Worm (Caenorhabditis elegans) whole organism, L4/young adult: Measurements from ENCODE around the gene srx-110.

Source experiments
- W03F9.2 ChIP-seq: fragments of 150-350 bp; optimal IDR thresholded peaks from 2 replicates; lab custom pipeline; 2014; ENCODE audit warnings: missing biosample characterization, missing genetic modification characterization
- dao-5 ChIP-seq: sonication (generic microtip); optimal IDR thresholded peaks from 2 replicates; lab custom pipeline; 2016; ENCODE audit warnings: missing genotype, missing genetic modification characterization, moderate library complexity, missing compliant biosample characterization
- him-1 ChIP-seq: sonication (generic microtip); optimal IDR thresholded peaks from 2 replicates; lab custom pipeline; 2016; ENCODE audit warnings: missing genotype, missing genetic modification reagents, missing genetic modification characterization, missing compliant biosample characterization

srx-110 gene

ce11 chrII:3731723-3732122, 22.4 kb downstream of the srx-110 start, which contains the start of the genes sdz-12 and bath-31:
Gene sdz-12 (minus strand): TSS chrII:3731823.
Gene bath-31 (plus strand): TSS chrII:3731973.
- TF ChIP-seq W03F9.2 (tag; lab: Kevin White, UChicago) (no peak), him-1 (tag; lab: Kevin White, UChicago) (no peak), dao-5 (no peak)

ce11 chrII:3736893-3737375, 27.6 kb downstream of the srx-110 start, which contains the start of gene F12E12.6:
Gene F12E12.6 (minus strand): TSS chrII:3736943.
- TF ChIP-seq W03F9.2 (tag; lab: Kevin White, UChicago) (no peak), him-1 (tag; lab: Kevin White, UChicago) (no peak), dao-5 (no peak)

ce11 chrII:3739647-3740046, 30.3 kb downstream of the srx-110 start, which contains the start of gene F12E12.2:
Gene F12E12.2 (plus strand): TSS chrII:3739947.
- TF ChIP-seq him-1 (tag; lab: Kevin White, UChicago) = no peak
- no peak for TF ChIP-seq dao-5

DNA sequence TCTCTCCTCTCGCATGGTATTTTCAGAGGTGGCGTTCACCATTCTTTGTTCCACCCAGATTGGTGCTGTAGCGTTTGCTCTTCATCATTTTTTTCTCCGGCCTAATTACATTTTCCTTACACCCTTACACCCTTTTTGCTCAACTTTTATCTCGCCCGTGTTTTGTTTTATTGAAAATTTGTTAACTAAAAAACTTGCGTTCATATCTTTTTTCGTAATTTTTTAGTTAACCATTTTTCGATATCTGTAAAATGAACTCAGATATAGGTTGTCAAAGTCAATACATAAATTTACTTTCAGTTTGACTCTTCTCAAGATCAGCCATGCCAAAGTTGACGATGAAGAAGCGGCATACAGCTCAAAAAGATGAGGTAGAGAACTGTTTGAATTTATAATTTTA, 32.2 kb downstream of the srx-110 start, which contains the start of gene F12E12.1:
F12E12.1 (plus strand) TSS at position 301 of the 400 bp plus-strand sequence.
- TF ChIP-seq him-1 (tag; lab: Kevin White, UChicago) (no peak), W03F9.2 (tag; lab: Kevin White, UChicago) (no peak), dao-5 (no peak)

ce11 chrII:3743684-3744200, 34.4 kb downstream of the srx-110 start, which contains the start of gene nta-1:
Gene nta-1 (minus strand): TSS chrII:3743814.
- no peak for TF ChIP-seq him-1 (tag; lab: Kevin White, UChicago)
- no peak for TF ChIP-seq dao-5
- TF ChIP-seq W03F9.2 (tag; lab: Kevin White, UChicago) = no peak

DNA sequence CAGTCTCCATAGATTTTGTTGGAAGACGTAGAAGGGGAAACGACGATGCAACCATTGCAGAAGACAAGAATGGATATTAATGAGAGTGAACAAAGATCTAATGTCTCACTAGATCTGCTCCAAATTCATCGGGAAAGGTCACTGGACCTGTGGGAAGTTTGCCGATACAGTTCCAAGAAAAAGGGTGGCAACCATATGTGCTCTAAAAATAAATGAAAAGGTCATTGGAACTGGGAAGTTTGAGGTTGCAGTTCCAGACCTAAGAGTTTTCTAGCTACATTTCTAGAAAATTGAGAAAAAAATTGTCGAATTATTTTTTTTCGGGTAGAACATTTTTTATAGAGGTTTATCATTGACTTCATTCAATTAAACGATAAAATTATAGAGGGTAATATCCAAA, 38.0 kb downstream of the srx-110 start, which contains the start of gene fbxb-92:
fbxb-92 (minus strand) TSS at position 101 of the 400 bp plus-strand sequence.
- TF ChIP-seq him-1 (tag; lab: Kevin White, UChicago) (no peak), dao-5 (no peak), W03F9.2 (tag; lab: Kevin White, UChicago) (no peak)

- TF ChIP-seq dao-5 (no peak), him-1 (tag; lab: Kevin White, UChicago) (no peak), W03F9.2 (tag; lab: Kevin White, UChicago) (no peak)
These were observed 39.4 kb downstream of the srx-110 start, which contains the start of gene fbxb-90 for ce11 chrII:3748719-3749118. Gene fbxb-90 (minus strand): TSS chrII:3748819.

DNA sequence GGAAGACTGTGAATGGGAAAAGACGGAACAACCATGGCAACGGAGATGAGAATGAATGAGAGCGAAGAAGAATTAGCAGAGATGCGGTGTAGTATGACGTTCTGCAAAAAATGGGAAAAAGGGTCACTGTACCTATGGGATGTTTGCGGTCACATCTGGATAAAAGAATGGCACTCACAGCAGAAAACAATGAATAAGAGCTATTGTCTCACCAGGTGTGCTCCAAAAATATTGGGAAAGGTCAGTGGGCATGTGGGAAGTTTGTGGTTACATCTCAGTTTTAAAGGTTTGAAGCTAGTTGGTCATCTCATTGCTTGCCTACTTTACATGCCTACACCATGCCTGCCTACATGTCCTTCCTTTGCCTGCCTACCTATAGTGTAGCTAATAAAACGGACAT, 41.3 kb downstream of the srx-110 start, which contains the start of gene fbxb-91:
fbxb-91 (minus strand) TSS at position 101 of the 400 bp plus-strand sequence.
- TF ChIP-seq W03F9.2 (tag; lab: Kevin White, UChicago) = no peak
- no peak for TF ChIP-seq him-1 (tag; lab: Kevin White, UChicago)
- no peak for TF ChIP-seq dao-5

- no peak for TF ChIP-seq W03F9.2 (tag; lab: Kevin White, UChicago)
- no peak for TF ChIP-seq dao-5
- TF ChIP-seq him-1 (tag; lab: Kevin White, UChicago) = no peak
These were observed 42.8 kb downstream of the srx-110 start, which contains the start of gene sdz-11 for ce11 chrII:3752184-3752583. Gene sdz-11 (minus strand): TSS chrII:3752284.

DNA sequence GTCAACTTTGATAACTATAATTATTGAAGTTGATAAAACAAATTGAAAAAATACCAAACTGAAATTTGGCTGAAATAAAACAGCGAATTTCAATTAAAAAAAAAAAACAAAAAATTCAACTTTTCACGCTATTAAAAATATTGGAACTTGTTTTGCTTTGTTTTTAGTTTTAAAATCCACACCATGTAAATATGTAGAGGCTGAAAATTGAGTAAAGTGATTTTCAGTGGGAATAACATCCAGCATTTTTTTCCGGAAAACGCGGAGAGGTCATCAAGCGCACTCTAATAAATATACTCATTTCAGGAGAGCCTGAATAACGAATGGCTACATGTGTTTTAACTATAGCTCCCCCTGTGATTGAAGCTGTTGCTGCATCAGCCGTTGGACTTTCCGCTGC, 44.2 kb downstream of the srx-110 start, which contains the start of gene rcd-1:
rcd-1 (plus strand) TSS at position 301 of the 400 bp plus-strand sequence.
- TF ChIP-seq W03F9.2 (tag; lab: Kevin White, UChicago) (no peak), him-1 (tag; lab: Kevin White, UChicago) (no peak), dao-5 (no peak)

DNA sequence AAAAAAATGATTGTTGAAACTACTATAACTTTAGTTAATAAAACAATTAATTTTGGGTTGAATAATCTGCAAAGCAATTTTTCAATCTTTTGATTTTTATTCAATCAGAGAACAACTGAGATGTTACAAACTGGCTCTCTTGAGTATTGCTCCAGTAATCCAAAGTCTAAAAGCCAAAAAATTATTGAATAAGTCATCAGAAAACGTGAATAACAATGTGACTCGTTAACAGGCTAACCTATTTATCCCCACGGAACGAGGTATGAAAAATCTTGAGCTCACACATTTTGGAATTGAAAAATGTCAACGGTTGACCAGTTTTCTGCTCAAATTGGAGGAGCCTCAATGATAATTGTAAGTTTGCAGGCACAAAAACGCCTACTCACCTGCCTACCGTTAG, 48.1 kb downstream of the srx-110 start, which contains the start of gene srx-111:
srx-111 (plus strand) TSS at position 301 of the 400 bp plus-strand sequence.
- no peak for TF ChIP-seq dao-5
- TF ChIP-seq him-1 (tag; lab: Kevin White, UChicago) = no peak
- TF ChIP-seq W03F9.2 (tag; lab: Kevin White, UChicago) = no peak

DNA sequence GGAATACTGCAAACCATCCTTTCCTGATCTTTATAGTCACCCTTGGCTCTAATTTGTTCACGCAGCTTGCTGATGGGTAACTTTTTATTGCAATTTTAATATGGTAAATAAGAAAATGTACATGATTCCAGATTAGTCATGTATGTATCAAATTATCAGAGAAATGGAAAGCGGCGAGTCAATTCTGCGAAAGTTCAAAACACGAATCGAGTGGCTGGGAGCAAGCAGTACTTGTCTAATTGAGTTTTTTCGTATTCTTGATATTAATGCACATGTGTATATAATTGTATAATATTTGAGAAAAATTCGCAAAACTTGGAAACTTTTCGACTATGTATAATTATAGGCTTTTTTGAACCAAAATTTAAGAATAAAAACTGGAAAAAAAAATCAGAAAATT, 49.7 kb downstream of the srx-110 start, which contains the start of gene T24E12.12:
T24E12.12 (plus strand) TSS at position 281 of the 400 bp plus-strand sequence.
- TF ChIP-seq dao-5 (no peak), W03F9.2 (tag; lab: Kevin White, UChicago) (no peak), him-1 (tag; lab: Kevin White, UChicago) (no peak)
